Worm (Caenorhabditis elegans) whole organism, L4 larva: ENCODE data around the gene R11D1.2.

ENCODE experiments used
- F44E2.7 ChIP-seq: fragments of 200-800 bp; sonication (Bioruptor generic); IDR thresholded peaks from 2 replicates; pipeline ENCODE4 v2.1.2; 2022; ENCODE audit warnings: missing genetic modification characterization, missing compliant biosample characterization
- F49E8.2 ChIP-seq: sonication (generic microtip); optimal IDR thresholded peaks from 2 replicates; lab custom pipeline; 2016; ENCODE audit warnings: missing compliant biosample characterization, mild to moderate bottlenecking, missing genetic modification characterization, borderline replicate concordance
- T20F7.1 ChIP-seq: fragments of 200-800 bp; sonication (Bioruptor generic); optimal IDR thresholded peaks from 2 replicates; lab custom pipeline; 2018; ENCODE audit warnings: mild to moderate bottlenecking, missing genetic modification characterization, missing compliant biosample characterization
- Y105C5A.15 ChIP-seq: fragments of 200-800 bp; sonication (Bioruptor generic); IDR thresholded peaks from 2 replicates; pipeline ENCODE4 v1.3.6; 2022; ENCODE audit warnings: missing genetic modification characterization, missing compliant biosample characterization
- Y5F2A.4 ChIP-seq: fragments of 200-800 bp; sonication (Bioruptor generic); optimal IDR thresholded peaks from 2 replicates; lab custom pipeline; 2018; ENCODE audit warnings: mild to moderate bottlenecking, missing genetic modification characterization, missing compliant biosample characterization
- Y75B8A.6 ChIP-seq: fragments of 200-800 bp; sonication (Bioruptor generic); IDR thresholded peaks from 2 replicates; pipeline ENCODE4 v1.3.6; 2022; ENCODE audit warnings: missing genetic modification reagents, missing genetic modification characterization, missing compliant biosample characterization
- ZK546.5 ChIP-seq, 2 experiments: sonication (generic microtip); optimal IDR thresholded peaks; 2 replicates each; lab custom pipeline; 2017; ENCODE audit warnings: missing biosample characterization in 2 of 2, missing genetic modification characterization in 2 of 2
- aha-1 ChIP-seq: fragments of 150-350 bp; peaks from one replicate; lab custom pipeline; 2014; ENCODE audit warnings: missing biosample characterization, missing genetic modification characterization
- attf-4 ChIP-seq: sonication (generic microtip); optimal IDR thresholded peaks from 3 replicates; lab custom pipeline; 2017; ENCODE audit warnings: missing biosample characterization, missing genetic modification characterization
- ceh-20 ChIP-seq: fragments of 200-800 bp; sonication (Bioruptor generic); IDR thresholded peaks from 2 replicates; pipeline ENCODE4 v1.3.6; 2022; ENCODE audit warnings: missing genetic modification reagents, missing genetic modification characterization, missing compliant biosample characterization
- ceh-32 ChIP-seq: sonication (generic microtip); optimal IDR thresholded peaks from 2 replicates; lab custom pipeline; 2016; ENCODE audit warnings: mild to moderate bottlenecking, missing genetic modification characterization, missing compliant biosample characterization; ENCODE audit not compliant: poor library complexity
- ceh-62 ChIP-seq: sonication (generic microtip); optimal IDR thresholded peaks from 2 replicates; lab custom pipeline; 2017; ENCODE audit warnings: missing biosample characterization, missing genetic modification characterization
- ceh-82 ChIP-seq: sonication (generic microtip); optimal IDR thresholded peaks from 2 replicates; lab custom pipeline; 2017; ENCODE audit warnings: missing biosample characterization, missing genetic modification characterization
- daf-16 ChIP-seq, 3 experiments: sonication (generic microtip); optimal IDR thresholded peaks; 2 replicates each; lab custom pipeline; 2016 to 2017; ENCODE audit warnings: missing genetic modification characterization in 3 of 3, missing genetic modification reagents in 3 of 3, mild to moderate bottlenecking in 2 of 3, missing compliant biosample characterization in 2 of 3, missing biosample characterization in 1 of 3, moderate library complexity in 1 of 3
- dmd-8 ChIP-seq: fragments of 200-800 bp; sonication (Bioruptor generic); IDR thresholded peaks from 2 replicates; pipeline ENCODE4 v1.3.6; 2022; ENCODE audit warnings: missing genetic modification characterization, missing compliant biosample characterization
- duxl-1 ChIP-seq: sonication (generic microtip); optimal IDR thresholded peaks from 2 replicates; lab custom pipeline; 2016; ENCODE audit warnings: mild to moderate bottlenecking, missing genetic modification characterization, moderate library complexity, missing compliant biosample characterization; ENCODE audit not compliant: poor library complexity
- egl-27 ChIP-seq: sonication (generic microtip); optimal IDR thresholded peaks from 3 replicates; lab custom pipeline; 2017; ENCODE audit warnings: missing biosample characterization, missing genetic modification reagents, missing genetic modification characterization
- hlh-30 ChIP-seq: sonication (generic microtip); optimal IDR thresholded peaks from 2 replicates; lab custom pipeline; 2017; ENCODE audit warnings: antibody characterized with exemption, mild to moderate bottlenecking, missing genetic modification characterization, missing compliant biosample characterization; ENCODE audit not compliant: insufficient read depth
- hmg-1.1 ChIP-seq: fragments of 200-800 bp; sonication (Bioruptor generic); IDR thresholded peaks from 2 replicates; pipeline ENCODE4 v1.3.6; 2022; ENCODE audit warnings: missing genetic modification reagents, missing genetic modification characterization, missing compliant biosample characterization
- lim-7 ChIP-seq: fragments of 200-800 bp; sonication (Bioruptor generic); IDR thresholded peaks from 2 replicates; pipeline ENCODE4 v1.3.6; 2022; ENCODE audit warnings: missing genetic modification characterization, missing compliant biosample characterization
- lin-29 ChIP-seq: fragments of 200-800 bp; sonication (Bioruptor generic); IDR thresholded peaks from 2 replicates; pipeline ENCODE4 v1.3.6; 2022; ENCODE audit warnings: missing genetic modification reagents, missing genetic modification characterization, missing compliant biosample characterization
- lir-3 ChIP-seq: sonication (generic microtip); optimal IDR thresholded peaks from 2 replicates; lab custom pipeline; 2016; ENCODE audit warnings: mild to moderate bottlenecking, missing genetic modification characterization, missing compliant biosample characterization
- mep-1 ChIP-seq: fragments of 150-350 bp; sonication (generic microtip); optimal IDR thresholded peaks from 3 replicates; lab custom pipeline; 2014; ENCODE audit warnings: missing biosample characterization, missing genetic modification characterization
- nhr-28 ChIP-seq: fragments of 150-350 bp; optimal IDR thresholded peaks from 2 replicates; lab custom pipeline; 2014; ENCODE audit warnings: missing biosample characterization, missing genetic modification characterization
- nhr-76 ChIP-seq: fragments of 150-350 bp; optimal IDR thresholded peaks from 2 replicates; lab custom pipeline; 2014; ENCODE audit warnings: missing biosample characterization, missing genetic modification characterization
- pha-4 ChIP-seq, 2 experiments: fragments of 150-350 bp in 1 of 2; fragments of 200-800 bp in 1 of 2; sonication (Bioruptor generic) in 1 of 2; IDR thresholded peaks in 1 of 2; optimal IDR thresholded peaks in 1 of 2; 2 replicates each; pipeline versions ENCODE4 v1.3.6 to Lab custom; 2014 to 2022; ENCODE audit warnings: missing genetic modification characterization in 2 of 2, missing genetic modification reagents in 2 of 2, missing biosample characterization in 1 of 2, missing compliant biosample characterization in 1 of 2
- spr-3 ChIP-seq: fragments of 200-800 bp; sonication (Bioruptor generic); optimal IDR thresholded peaks from 2 replicates; lab custom pipeline; 2018; ENCODE audit warnings: mild to moderate bottlenecking, missing genetic modification characterization, missing compliant biosample characterization
- tag-97 ChIP-seq: fragments of 200-800 bp; sonication (Bioruptor generic); IDR thresholded peaks from 2 replicates; pipeline ENCODE4 v1.3.6; 2022; ENCODE audit warnings: missing genetic modification characterization, missing compliant biosample characterization
- unc-39 ChIP-seq: sonication (generic microtip); optimal IDR thresholded peaks from 2 replicates; lab custom pipeline; 2017; ENCODE audit warnings: missing biosample characterization, missing genetic modification characterization
- unc-62 ChIP-seq, 3 experiments: fragments of 150-350 bp in 1 of 3; sonication (generic microtip); optimal IDR thresholded peaks in 2 of 3; peaks in 1 of 3; 1 replicate in 1 of 3; 2 replicates in 2 of 3; lab custom pipeline; 2014 to 2017; ENCODE audit warnings: missing biosample characterization in 3 of 3, missing genetic modification characterization in 3 of 3, missing genetic modification reagents in 3 of 3, missing genotype in 1 of 3
- zag-1 ChIP-seq: fragments of 150-350 bp; optimal IDR thresholded peaks from 2 replicates; lab custom pipeline; 2014; ENCODE audit warnings: missing biosample characterization, missing genetic modification characterization
- ztf-7 ChIP-seq: fragments of 150-350 bp; optimal IDR thresholded peaks from 2 replicates; lab custom pipeline; 2014; ENCODE audit warnings: missing biosample characterization, missing genetic modification characterization

Gene R11D1.2

DNA sequence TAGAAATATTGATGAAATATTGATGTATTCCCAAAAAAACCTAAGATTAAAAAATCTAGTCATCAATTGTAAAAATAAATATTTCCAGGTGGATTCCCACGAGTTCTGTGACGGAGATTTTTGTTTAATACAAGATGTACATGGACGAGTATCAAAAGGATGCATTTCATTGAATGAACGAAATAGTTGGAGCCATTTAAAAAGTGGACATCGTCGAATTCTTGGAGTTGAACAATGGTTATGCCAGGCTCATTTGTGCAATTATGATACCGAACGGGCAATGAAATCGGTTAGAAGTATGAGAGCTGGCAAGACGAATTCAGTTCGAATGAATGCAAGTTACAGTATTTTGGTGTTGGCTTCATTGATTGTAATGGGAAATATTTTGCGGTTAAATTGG is 41.2 kb downstream of the R11D1.2 start:
- no peak for TF ChIP-seq lir-3 (tag; lab: Kevin White, UChicago)
- peak in 1 of 2 experiments; percentile 94 for TF ChIP-seq unc-62 (GFP tag; optimal IDR thresholded peaks at IDR 0.05 in 1 of 2; lab: Kevin White, UChicago)
- TF ChIP-seq unc-62 (tag; optimal IDR thresholded peaks at IDR 0.05; lab: Kevin White, UChicago): no peak
- TF ChIP-seq, all 104 proteins: peak for 1

DNA sequence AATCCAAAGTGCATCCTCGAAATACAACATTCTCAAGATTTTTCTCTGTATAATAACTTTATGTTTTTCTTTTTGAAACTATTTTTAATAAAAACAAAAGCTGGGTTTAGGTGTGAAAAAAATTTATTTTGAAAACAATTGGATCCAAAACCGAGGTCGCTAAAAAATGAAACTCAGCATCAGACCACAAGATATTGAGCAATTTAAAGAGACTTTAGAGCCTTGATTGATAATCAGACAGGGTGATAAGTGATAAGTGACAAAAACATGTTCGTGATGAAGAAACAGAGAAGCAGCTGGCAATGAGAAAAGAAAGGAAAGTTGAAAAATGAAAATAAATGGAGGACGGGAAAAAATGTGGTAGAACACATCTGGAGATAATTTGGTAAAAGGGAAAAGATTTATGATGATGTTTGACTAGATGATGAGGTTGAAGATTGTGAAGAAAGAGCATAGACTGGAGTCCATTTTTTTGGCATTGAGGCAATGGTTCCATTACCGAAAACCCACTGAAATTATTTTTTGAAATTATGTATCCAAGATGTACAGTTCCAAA is 43.2 kb downstream of the R11D1.2 start, which contains the start of gene C15C8.6:
Gene C15C8.6, minus strand, starts transcription at position 51 of the 556 bp plus-strand sequence.
- TF ChIP-seq unc-62 (GFP tag; optimal IDR thresholded peaks at IDR 0.05 in 1 of 2; lab: Kevin White, UChicago) (peak in 1 of 2 experiments; percentile 50), unc-62 (tag; optimal IDR thresholded peaks at IDR 0.05; lab: Kevin White, UChicago) (no peak), duxl-1 (tag; lab: Kevin White, UChicago) (no peak)
- TF ChIP-seq, all 104 proteins: peak for 1

DNA sequence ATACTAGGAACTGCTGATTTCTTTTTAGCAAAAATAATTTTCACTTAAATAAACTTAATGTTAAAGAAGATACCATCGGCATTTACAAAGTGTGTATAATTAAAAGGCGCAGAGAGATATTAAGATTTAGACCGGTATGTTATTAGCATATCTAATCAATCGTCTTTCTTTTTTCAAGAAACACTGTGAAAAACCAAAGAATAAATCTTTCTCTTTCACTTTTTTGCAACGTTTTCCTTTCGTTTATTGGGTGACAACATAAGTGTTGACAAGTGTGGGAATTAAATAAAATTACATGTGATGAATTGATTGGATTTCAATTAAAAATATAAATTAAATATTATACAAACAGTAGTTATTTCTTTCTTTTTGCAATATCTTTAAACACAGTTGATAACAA is 44.0 kb downstream of the R11D1.2 start, which contains the start of gene C15C8.8:
Gene C15C8.8, minus strand, starts transcription at position 101 of the 400 bp plus-strand sequence.
- TF ChIP-seq T20F7.1 (GFP tag; lab: Kevin White, UChicago) (no peak), F44E2.7 (no peak), mep-1 (tag; lab: Kevin White, UChicago) (no peak), hmg-1.1 (GFP tag; lab: Robert Waterston, UW) (no peak), spr-3 (GFP tag; lab: Kevin White, UChicago) (no peak)

DNA sequence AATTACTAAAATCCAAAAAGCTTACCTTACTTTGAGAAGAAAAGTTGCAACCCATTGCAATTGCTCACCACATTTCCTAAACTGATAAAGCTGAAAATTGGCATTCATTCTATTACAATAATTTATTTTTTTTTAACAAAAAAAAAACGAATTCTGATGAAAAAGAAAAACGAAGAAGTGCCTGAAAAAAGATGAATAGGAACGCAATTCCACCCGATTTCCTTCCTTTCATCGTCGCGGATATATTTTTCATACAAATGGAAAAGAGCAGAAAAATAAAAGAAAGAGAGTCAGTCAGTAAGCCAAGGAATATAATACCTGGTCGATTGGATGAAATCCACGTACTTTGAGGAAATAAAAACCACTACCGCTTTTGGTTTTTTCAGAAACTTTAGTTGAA is 46.4 kb downstream of the R11D1.2 start, which contains the start of gene gpa-13:
Gene gpa-13, minus strand, starts transcription at position 101 of the 400 bp plus-strand sequence.
- TF ChIP-seq daf-16 (GFP tag; optimal IDR thresholded peaks at IDR 0.05; lab: Kevin White, UChicago) (no peak), daf-16 (tag; optimal IDR thresholded peaks at IDR 0.05; lab: Kevin White, UChicago) (no peak), lin-29 (GFP tag; lab: Robert Waterston, UW) (no peak), ceh-62 (tag; lab: Kevin White, UChicago) (no peak), lim-7 (no peak), hmg-1.1 (GFP tag; lab: Robert Waterston, UW) (no peak), ZK546.5 (tag; optimal IDR thresholded peaks at IDR 0.05; lab: Kevin White, UChicago) (no peak), dmd-8 (GFP tag; lab: Robert Waterston, UW) (no peak), F49E8.2 (tag; lab: Kevin White, UChicago) (no peak), spr-3 (GFP tag; lab: Kevin White, UChicago) (no peak), unc-39 (tag; lab: Kevin White, UChicago) (no peak), Y5F2A.4 (no peak), lir-3 (tag; lab: Kevin White, UChicago) (no peak), mep-1 (tag; lab: Kevin White, UChicago) (no peak), tag-97 (no peak), Y105C5A.15 (GFP tag; lab: Robert Waterston, UW) (no peak), attf-4 (no peak), aha-1 (tag; lab: Kevin White, UChicago) (no peak), zag-1 (tag; lab: Kevin White, UChicago) (no peak), ceh-82 (tag; lab: Kevin White, UChicago) (no peak)
- TF ChIP-seq, all 104 proteins: peak for 0

DNA sequence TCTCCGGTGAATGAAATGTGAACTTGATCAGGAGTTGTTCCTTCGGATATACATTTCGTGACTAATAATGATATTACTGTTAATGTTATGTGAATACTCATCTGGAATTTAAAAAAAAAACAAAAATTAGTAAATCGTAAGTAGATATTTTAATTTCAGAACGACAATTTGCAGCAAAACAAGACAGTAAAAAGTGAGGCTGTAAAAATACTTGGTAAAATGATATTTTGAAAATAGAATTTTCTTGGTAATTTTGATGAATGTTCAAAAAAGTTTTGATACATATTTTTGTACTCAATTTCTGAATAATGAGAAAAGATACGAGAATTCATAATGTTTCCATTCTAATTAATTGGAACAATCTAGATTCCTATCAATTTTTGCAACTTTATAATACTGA is 51.3 kb downstream of the R11D1.2 start, which contains the start of gene papl-1:
Gene papl-1, minus strand, starts transcription at position 101 of the 400 bp plus-strand sequence.
- no peak for TF ChIP-seq Y75B8A.6 (GFP tag; lab: Robert Waterston, UW)
- no peak for TF ChIP-seq egl-27 (tag; lab: Kevin White, UChicago)
- TF ChIP-seq F49E8.2 (tag; lab: Kevin White, UChicago): no peak
- no peak for TF ChIP-seq pha-4 (GFP tag; IDR thresholded peaks at IDR 0.05; lab: Robert Waterston, UW)
- TF ChIP-seq pha-4 (tag; optimal IDR thresholded peaks at IDR 0.05; lab: Kevin White, UChicago): no peak
- no peak for TF ChIP-seq ceh-32 (tag; lab: Kevin White, UChicago)
- TF ChIP-seq Y105C5A.15 (GFP tag; lab: Robert Waterston, UW): no peak
- TF ChIP-seq hlh-30 (tag; lab: Kevin White, UChicago): no peak
- TF ChIP-seq ceh-20 (GFP tag; lab: Robert Waterston, UW): no peak
- TF ChIP-seq nhr-76 (tag; lab: Kevin White, UChicago): no peak
- no peak for TF ChIP-seq ztf-7 (tag; lab: Kevin White, UChicago)
- TF ChIP-seq nhr-28: no peak
- no peak for TF ChIP-seq zag-1 (tag; lab: Kevin White, UChicago)
